Worm (Caenorhabditis elegans) whole organism, L1 larva: ENCODE results near the gene fozi-1.

Source experiments
- egl-13 ChIP-seq: sonication (generic microtip); optimal IDR thresholded peaks from 2 replicates; lab custom pipeline; 2016; ENCODE audit warnings: missing genotype, missing genetic modification reagents, missing genetic modification characterization, missing compliant biosample characterization
- lin-14 ChIP-seq: fragments of 200-800 bp; sonication (Bioruptor generic); optimal IDR thresholded peaks from 2 replicates; lab custom pipeline; 2018; ENCODE audit warnings: mild to moderate bottlenecking, missing genetic modification characterization, moderate library complexity, missing compliant biosample characterization
- lsy-2 ChIP-seq, 2 experiments: fragments of 150-350 bp; optimal IDR thresholded peaks; 2 replicates each; lab custom pipeline; 2014; ENCODE audit warnings: missing biosample characterization in 2 of 2, missing genetic modification characterization in 2 of 2
- nhr-71 ChIP-seq: sonication (generic microtip); optimal IDR thresholded peaks from 2 replicates; lab custom pipeline; 2016; ENCODE audit warnings: mild to moderate bottlenecking, missing genetic modification characterization, moderate library complexity, missing compliant biosample characterization
- nhr-76 ChIP-seq: sonication (generic microtip); optimal IDR thresholded peaks from 2 replicates; lab custom pipeline; 2017; ENCODE audit warnings: missing biosample characterization, missing genetic modification characterization
- pag-3 ChIP-seq: sonication (generic microtip); optimal IDR thresholded peaks from 2 replicates; lab custom pipeline; 2017; ENCODE audit warnings: missing genetic modification characterization, mild to moderate bottlenecking, missing compliant biosample characterization, antibody characterized with exemption, borderline replicate concordance; ENCODE audit not compliant: insufficient read depth
- rnt-1 ChIP-seq: sonication (generic microtip); optimal IDR thresholded peaks from 2 replicates; lab custom pipeline; 2016; ENCODE audit warnings: mild to moderate bottlenecking, missing genetic modification characterization, moderate library complexity, missing compliant biosample characterization
- snu-23 ChIP-seq: sonication (generic microtip); optimal IDR thresholded peaks from 2 replicates; lab custom pipeline; 2016; ENCODE audit warnings: missing genetic modification characterization, missing compliant biosample characterization

fozi-1 gene

ce11 chrIII:9346114-9346513 is 64.5 kb downstream of the fozi-1 start:
- peak; percentile 26 for TF ChIP-seq nhr-71 (tag; lab: Kevin White, UChicago)
- TF ChIP-seq snu-23: peak; percentile 0
- TF ChIP-seq egl-13 (tag; lab: Kevin White, UChicago): no peak
- peak; percentile 73 for TF ChIP-seq pag-3 (tag; lab: Kevin White, UChicago)
- peak; percentile 64 for TF ChIP-seq rnt-1 (tag; lab: Kevin White, UChicago)
- peak; percentile 51 for TF ChIP-seq lin-14
- no peak for TF ChIP-seq nhr-76 (tag; lab: Kevin White, UChicago)
- TF ChIP-seq lsy-2 (tag; optimal IDR thresholded peaks at IDR 0.05; lab: Kevin White, UChicago): peak in 1 of 2 experiments; percentile 9
